Fruit fly (Drosophila melanogaster): ENCODE data around the gene GABPI.

The GABPI gene

dm6 chr2L:3011484-3011883 is 18.9 kb upstream of the GABPI start:
- TF ChIP-seq CTCF (optimal IDR thresholded peaks at IDR 0.05) (no peak), CG8478 (optimal IDR thresholded peaks at IDR 0.05) (no peak)

- no peak for TF ChIP-seq CG8478 (optimal IDR thresholded peaks at IDR 0.05)
- no peak for TF ChIP-seq CTCF (optimal IDR thresholded peaks at IDR 0.05)
Measured at dm6 chr2L:3012780-3013179, 17.6 kb upstream of the GABPI start.

- TF ChIP-seq CTCF (optimal IDR thresholded peaks at IDR 0.05) (no peak), CG8478 (optimal IDR thresholded peaks at IDR 0.05) (no peak)
Measured at dm6 chr2L:3018212-3018611, 12.1 kb upstream of the GABPI start, which contains the start of the genes CG17224 and CG17264. TSS of gene CG17224 (minus strand) at chr2L:3018308. TSS of gene CG17264 (plus strand) at chr2L:3018508.

dm6 chr2L:3022986-3023385 is 7.4 kb upstream of the GABPI start, which contains the start of the genes alpha4GT1 and Prp40:
TSS of gene alpha4GT1 (minus strand) at chr2L:3023141.
TSS of gene Prp40 (plus strand) at chr2L:3023226.
- TF ChIP-seq CTCF (optimal IDR thresholded peaks at IDR 0.05) (peak in 1 of 2 experiments; percentile 23), CG8478 (optimal IDR thresholded peaks at IDR 0.05) (no peak)

dm6 chr2L:3029012-3029411 is 1.3 kb upstream of the GABPI start, which contains the start of the genes Sf3b2 and CG17219:
TSS of gene Sf3b2 (minus strand) at chr2L:3029168.
TSS of gene CG17219 (plus strand) at chr2L:3029253.
- no peak for TF ChIP-seq CG8478 (optimal IDR thresholded peaks at IDR 0.05)
- no peak for TF ChIP-seq CTCF (optimal IDR thresholded peaks at IDR 0.05)

dm6 chr2L:3034969-3035368 is 4.6 kb downstream of the GABPI start, which contains the start of gene CG17258:
TSS of gene CG17258 (minus strand) at chr2L:3035348.
- TF ChIP-seq CTCF (optimal IDR thresholded peaks at IDR 0.05) (peak; percentile 65 to 73), CG8478 (optimal IDR thresholded peaks at IDR 0.05) (no peak)

- TF ChIP-seq CG8478 (optimal IDR thresholded peaks at IDR 0.05) (no peak), CTCF (optimal IDR thresholded peaks at IDR 0.05) (no peak)
Measured at dm6 chr2L:3037153-3037579, 6.8 kb downstream of the GABPI start, which contains the start of the genes CG17260 and SerRS. TSS of gene CG17260 (plus strand) at chr2L:3037230. TSS of gene SerRS (minus strand) at chr2L:3037403.

- TF ChIP-seq CTCF (optimal IDR thresholded peaks at IDR 0.05) (no peak), CG8478 (optimal IDR thresholded peaks at IDR 0.05) (no peak)
Measured at dm6 chr2L:3039774-3040173, 9.4 kb downstream of the GABPI start, which contains the start of the genes cnir and CG17221. TSS of gene cnir (minus strand) at chr2L:3039812. TSS of gene CG17221 (plus strand) at chr2L:3039976.

dm6 chr2L:3041918-3042615 is 11.7 kb downstream of the GABPI start, which contains the start of gene CG17261:
TSS of gene CG17261 (plus strand) at chr2L:3042551.
- no peak for TF ChIP-seq CG8478 (optimal IDR thresholded peaks at IDR 0.05)
- TF ChIP-seq CTCF (optimal IDR thresholded peaks at IDR 0.05) = no peak

dm6 chr2L:3043647-3044046 is 13.3 kb downstream of the GABPI start, which contains the start of gene FASN2:
TSS of gene FASN2 (plus strand) at chr2L:3043947.
- TF ChIP-seq CG8478 (optimal IDR thresholded peaks at IDR 0.05) = no peak
- no peak for TF ChIP-seq CTCF (optimal IDR thresholded peaks at IDR 0.05)

dm6 chr2L:3044660-3045504 is 14.5 kb downstream of the GABPI start:
- TF ChIP-seq CTCF (optimal IDR thresholded peaks at IDR 0.05) = no peak
- TF ChIP-seq CG8478 (optimal IDR thresholded peaks at IDR 0.05) = no peak

- TF ChIP-seq CTCF (optimal IDR thresholded peaks at IDR 0.05) (no peak), CG8478 (optimal IDR thresholded peaks at IDR 0.05) (no peak)
Measured at dm6 chr2L:3055710-3056447, 25.5 kb downstream of the GABPI start.

dm6 chr2L:3056448-3056790 is 26.1 kb downstream of the GABPI start, which contains the start of gene FASN1:
TSS of gene FASN1 (plus strand) at chr2L:3056598.
- no peak for TF ChIP-seq CG8478 (optimal IDR thresholded peaks at IDR 0.05)
- no peak for TF ChIP-seq CTCF (optimal IDR thresholded peaks at IDR 0.05)
